Worm (Caenorhabditis elegans): Measurements from ENCODE around the gene fbxa-151.
"Not testable (repeated sequence)": the region's sequence is repeated elsewhere in the genome, so short reads cannot be mapped to it uniquely, and the experiment has no call there.

Gene fbxa-151

DNA sequence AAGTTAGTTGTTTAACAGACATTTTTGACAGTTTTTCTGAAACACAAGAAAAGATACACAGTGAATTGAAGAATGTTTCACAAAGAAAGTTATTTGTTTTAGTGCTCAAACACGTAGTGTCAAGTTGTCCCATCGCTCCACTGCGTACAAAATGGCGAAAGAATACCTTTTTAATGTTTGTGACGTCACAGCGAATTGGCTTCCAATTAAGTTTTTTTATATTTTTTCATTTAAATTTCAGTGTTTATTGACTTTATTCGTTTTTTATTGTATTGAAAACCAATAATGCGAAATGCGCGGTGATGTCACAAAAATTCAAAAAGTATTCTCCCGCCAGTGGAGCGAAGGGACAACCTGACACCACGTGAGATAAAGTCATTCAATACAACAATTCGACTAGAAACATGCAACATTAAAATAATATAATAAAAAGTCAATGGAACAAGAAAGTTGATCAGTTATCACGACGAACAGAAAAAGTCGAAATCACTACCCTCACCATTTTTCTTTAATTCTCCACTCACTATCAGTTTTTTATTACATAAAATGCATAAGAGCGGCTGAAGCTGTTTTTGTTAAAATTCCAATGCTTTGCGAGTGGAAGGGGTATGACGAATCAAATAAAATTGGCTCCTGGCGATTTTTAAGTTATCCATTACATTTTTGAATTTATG lies 7.1 kb upstream of the fbxa-151 start, which contains the start of gene fbxa-29:
Gene fbxa-29 (minus strand): TSS at position 51 of the 674 bp plus-strand sequence.
- TF ChIP-seq F13C5.2 (tag; optimal IDR thresholded peaks at IDR 0.05) (no peak), hmbx-1 (tag; optimal IDR thresholded peaks at IDR 0.05) (no peak), aly-1 (tag; optimal IDR thresholded peaks at IDR 0.05) (no peak), scrt-1 (GFP tag; IDR thresholded peaks at IDR 0.05) (no peak), tra-4 (tag; optimal IDR thresholded peaks at IDR 0.05) (no peak), B0310.2 (tag; optimal IDR thresholded peaks at IDR 0.05) (no peak), hmg-4 (GFP tag; optimal IDR thresholded peaks at IDR 0.05) (no peak), hnd-1 (tag; optimal IDR thresholded peaks at IDR 0.05) (no peak), tbx-37 (GFP tag; conservative IDR thresholded peaks at IDR 0.05) (no peak), flt-1 (GFP tag; IDR thresholded peaks at IDR 0.05) (no peak), tbx-11 (GFP tag; IDR thresholded peaks at IDR 0.05) (no peak), ceh-13 (GFP tag; optimal IDR thresholded peaks at IDR 0.05) (no peak), sea-1 (GFP tag; conservative IDR thresholded peaks at IDR 0.05) (no peak), ets-7 (tag; optimal IDR thresholded peaks at IDR 0.05) (no peak), pes-1 (GFP tag; IDR thresholded peaks at IDR 0.05) (no peak), ama-1 (optimal IDR thresholded peaks at IDR 0.05) (no peak), ceh-36 (tag; optimal IDR thresholded peaks at IDR 0.05) (no peak)

DNA sequence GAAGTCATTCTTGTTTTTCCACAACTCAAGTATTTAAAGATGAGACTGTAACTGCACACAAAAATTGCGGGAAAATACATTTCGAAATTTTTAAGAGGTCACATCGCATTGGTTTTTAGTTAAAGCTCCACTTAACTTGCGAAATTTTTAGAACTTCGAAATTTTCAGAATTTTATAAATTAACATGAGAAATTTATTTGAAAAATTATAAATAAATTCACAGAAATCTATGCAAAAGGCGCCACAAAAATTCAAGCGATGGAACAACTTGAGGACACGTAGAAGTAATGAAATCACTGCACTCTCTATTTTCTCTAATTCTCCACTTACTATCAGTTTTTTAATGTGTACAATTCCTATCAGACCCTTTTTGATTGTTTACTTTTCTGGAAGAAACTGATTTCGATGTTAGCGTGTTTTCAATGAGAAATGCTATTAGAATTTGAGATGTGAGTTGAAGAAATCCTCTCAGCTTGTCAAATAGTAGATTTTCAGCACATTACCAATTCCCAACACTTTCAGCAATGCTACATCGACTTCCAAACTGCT lies 4.8 kb upstream of the fbxa-151 start, which contains the start of gene fbxa-31:
Gene fbxa-31 (minus strand): TSS at position 51 of the 549 bp plus-strand sequence.
- no peak for TF ChIP-seq B0310.2 (tag; optimal IDR thresholded peaks at IDR 0.05)
- TF ChIP-seq ceh-13 (GFP tag; optimal IDR thresholded peaks at IDR 0.05): no peak
- no peak for TF ChIP-seq F13C5.2 (tag; optimal IDR thresholded peaks at IDR 0.05)
- TF ChIP-seq scrt-1 (GFP tag; IDR thresholded peaks at IDR 0.05): no peak
- no peak for TF ChIP-seq pes-1 (GFP tag; IDR thresholded peaks at IDR 0.05)
- TF ChIP-seq hmbx-1 (tag; optimal IDR thresholded peaks at IDR 0.05): no peak
- TF ChIP-seq tra-4 (tag; optimal IDR thresholded peaks at IDR 0.05): no peak

DNA sequence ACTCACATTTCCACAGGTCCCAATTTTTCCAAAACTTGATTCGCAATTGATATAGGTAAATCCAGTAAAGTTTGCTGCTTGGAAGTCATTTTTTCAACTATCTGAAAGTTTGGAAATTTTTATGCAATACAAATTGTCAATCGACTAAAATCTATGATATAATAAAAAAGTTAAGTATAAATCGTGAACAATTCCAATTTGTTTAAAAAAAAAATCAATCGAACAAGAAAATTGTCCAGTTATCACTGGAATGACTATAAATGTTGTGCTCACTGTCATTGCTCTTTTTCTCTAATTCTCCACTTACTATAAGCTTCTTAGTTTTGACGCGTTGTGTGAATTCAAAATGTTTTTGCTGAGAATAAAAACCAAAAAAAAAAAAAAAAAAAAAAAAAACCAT lies 2.5 kb upstream of the fbxa-151 start, which contains the start of gene fbxa-32:
Gene fbxa-32 (minus strand): TSS at position 101 of the 400 bp plus-strand sequence.
- no peak for TF ChIP-seq flt-1 (GFP tag; IDR thresholded peaks at IDR 0.05)
- TF ChIP-seq tra-4 (tag; optimal IDR thresholded peaks at IDR 0.05): no peak
- no peak for TF ChIP-seq sea-1 (GFP tag; conservative IDR thresholded peaks at IDR 0.05)

DNA sequence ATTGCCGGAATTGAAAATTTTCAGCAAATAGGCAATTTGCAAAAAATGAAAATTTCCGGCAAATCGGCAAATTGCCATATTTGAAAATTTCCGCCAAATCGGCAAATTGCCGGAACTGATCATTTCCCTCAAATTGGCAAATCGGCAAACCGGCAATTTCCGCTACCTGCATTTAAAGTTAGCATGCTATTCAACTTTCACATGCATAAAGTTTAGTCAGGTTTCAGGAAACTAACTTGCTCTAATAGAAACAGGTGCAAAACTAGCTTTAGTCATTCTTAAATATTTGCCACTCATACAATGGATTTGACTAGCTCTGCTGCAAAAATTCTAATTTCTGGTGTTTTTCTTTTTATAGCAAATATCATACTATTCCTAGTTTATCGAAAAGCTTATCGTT lies 3.0 kb downstream of the fbxa-151 start, which contains the start of gene srz-9:
Gene srz-9 (plus strand): TSS at position 301 of the 400 bp plus-strand sequence.
- not testable (repeated sequence) for TF ChIP-seq B0310.2 (tag; optimal IDR thresholded peaks at IDR 0.05); pes-1 (GFP tag; IDR thresholded peaks at IDR 0.05); ceh-36 (tag; optimal IDR thresholded peaks at IDR 0.05)

DNA sequence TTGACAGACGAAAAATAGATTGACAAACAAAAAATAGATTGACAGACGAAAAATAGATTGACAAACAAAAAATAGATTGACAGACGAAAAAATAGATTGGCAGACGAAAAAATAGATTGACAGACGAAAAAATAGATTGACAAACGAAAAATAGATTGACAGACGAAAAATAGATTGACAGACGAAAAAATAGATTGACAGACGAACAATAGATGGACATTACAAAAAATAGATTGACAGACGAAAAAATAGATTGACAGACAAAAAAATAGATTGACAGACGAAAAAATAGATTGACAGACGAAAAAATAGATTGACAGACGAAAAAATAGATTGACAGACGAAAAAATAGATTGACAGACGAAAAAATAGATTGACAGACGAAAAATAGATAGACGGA lies 5.5 kb downstream of the fbxa-151 start:
- 0 out of 2 replicates have a peak, but pooled peaks have one; percentile 47 for TF ChIP-seq tbx-11 (GFP tag; IDR thresholded peaks at IDR 0.05)

DNA sequence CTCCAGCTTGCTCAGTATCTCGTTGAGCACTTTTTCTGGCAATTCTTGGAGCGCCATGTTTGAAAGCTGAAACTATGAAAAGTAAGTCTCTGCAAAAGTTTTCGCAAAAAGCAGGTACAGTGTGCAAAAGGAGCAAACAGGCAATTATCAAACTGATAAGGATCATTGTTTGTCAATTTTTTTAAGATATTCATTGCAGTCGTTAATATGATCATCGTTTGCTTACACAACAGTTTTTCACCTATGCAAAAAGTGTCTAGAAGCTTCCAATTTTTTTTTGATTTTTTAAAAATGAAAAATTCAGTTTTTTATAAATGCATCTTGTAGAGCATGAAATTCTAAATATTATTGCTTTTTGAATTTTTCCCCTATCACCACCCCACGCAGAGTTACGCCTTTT lies 8.3 kb downstream of the fbxa-151 start, which contains the start of gene fbxa-78:
Gene fbxa-78 (minus strand): TSS at position 101 of the 400 bp plus-strand sequence.
- TF ChIP-seq tra-4 (tag; optimal IDR thresholded peaks at IDR 0.05); pes-1 (GFP tag; IDR thresholded peaks at IDR 0.05); F13C5.2 (tag; optimal IDR thresholded peaks at IDR 0.05): not testable (repeated sequence)

DNA sequence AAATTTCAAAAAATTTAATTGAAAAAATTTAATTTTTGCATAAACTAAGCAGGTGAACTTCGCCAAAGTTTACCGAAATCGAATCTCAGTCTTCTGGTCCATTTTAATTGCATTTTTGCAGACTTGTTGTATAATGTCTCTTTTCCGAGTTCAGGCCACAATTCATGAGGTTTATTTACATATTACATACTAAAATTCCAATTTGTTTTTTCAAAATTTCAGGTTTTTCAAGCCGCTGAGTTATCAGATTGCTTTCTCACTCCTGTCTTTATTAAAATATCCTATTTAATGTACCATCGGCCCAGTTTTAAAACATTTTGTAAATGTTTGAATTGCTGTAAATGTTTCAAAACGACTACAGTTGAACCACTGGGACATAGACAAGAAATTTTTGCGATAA lies 10.2 kb downstream of the fbxa-151 start, which contains the start of gene fbxa-208:
Gene fbxa-208 (plus strand): TSS at position 301 of the 400 bp plus-strand sequence.
- not testable (repeated sequence) for TF ChIP-seq tbx-37 (GFP tag; conservative IDR thresholded peaks at IDR 0.05); aly-1 (tag; optimal IDR thresholded peaks at IDR 0.05); tbx-11 (GFP tag; IDR thresholded peaks at IDR 0.05)

DNA sequence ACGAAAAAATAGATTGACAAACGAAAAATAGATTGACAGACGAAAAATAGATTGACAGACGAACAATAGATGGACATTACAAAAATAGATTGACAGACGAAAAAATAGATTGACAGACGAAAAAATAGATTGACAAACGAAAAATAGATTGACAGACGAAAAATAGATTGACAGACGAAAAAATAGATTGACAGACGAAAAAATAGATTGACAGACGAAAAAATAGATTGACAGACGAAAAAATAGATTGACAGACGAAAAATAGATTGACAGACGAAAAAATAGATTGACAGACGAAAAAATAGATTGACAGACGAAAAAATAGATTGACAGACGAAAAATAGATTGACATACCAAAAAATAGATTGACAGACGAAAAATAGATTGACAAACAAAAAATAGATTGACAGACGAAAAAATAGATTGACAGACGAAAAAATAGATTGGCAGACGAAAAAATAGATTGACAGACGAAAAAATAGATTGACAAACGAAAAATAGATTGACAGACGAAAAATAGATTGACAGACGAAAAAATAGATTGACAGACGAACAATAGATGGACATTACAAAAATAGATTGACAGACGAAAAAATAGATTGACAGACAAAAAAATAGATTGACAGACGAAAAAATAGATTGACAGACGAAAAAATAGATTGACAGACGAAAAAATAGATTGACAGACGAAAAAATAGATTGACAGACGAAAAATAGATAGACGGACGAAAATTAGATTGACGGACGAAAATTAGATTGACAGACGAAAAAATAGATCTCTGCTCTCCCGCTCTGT lies 14.1 kb downstream of the fbxa-151 start:
- TF ChIP-seq tbx-11 (GFP tag; IDR thresholded peaks at IDR 0.05): peak; percentile 59; the same call in 1 of the 2 replicates

DNA sequence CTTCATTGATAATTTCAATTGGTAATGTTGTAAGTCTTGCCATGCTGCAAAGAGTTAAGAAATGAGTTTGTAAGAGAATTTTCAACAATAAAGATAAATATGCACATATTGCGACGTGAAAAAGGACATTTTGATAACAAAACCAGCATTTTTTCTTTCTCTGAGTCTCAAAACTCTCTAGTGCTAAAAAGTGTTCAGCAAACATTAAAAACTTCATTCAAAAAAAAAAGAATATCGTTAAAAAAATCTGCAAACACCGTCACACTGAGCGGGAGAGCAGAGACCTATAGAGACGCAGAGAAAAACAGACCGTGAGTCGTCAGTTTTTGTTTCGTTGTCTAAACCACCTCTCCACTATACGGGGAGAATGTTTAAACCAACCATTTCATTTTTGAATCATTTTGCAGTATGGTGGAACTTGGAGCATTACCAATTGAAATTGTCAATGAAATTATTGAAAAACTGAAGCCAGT lies 17.6 kb downstream of the fbxa-151 start, which contains the start of the genes fbxa-76 and fbxa-77:
Gene fbxa-76 (minus strand): TSS at position 51 of the 473 bp plus-strand sequence.
Gene fbxa-77 (plus strand): TSS at position 365 of the 473 bp plus-strand sequence.
- no peak for TF ChIP-seq tbx-37 (GFP tag; conservative IDR thresholded peaks at IDR 0.05)
- TF ChIP-seq tra-4 (tag; optimal IDR thresholded peaks at IDR 0.05): no peak
- TF ChIP-seq tbx-11 (GFP tag; IDR thresholded peaks at IDR 0.05): no peak
- TF ChIP-seq scrt-1 (GFP tag; IDR thresholded peaks at IDR 0.05): no peak
